Worm (Caenorhabditis elegans) whole organism, young adult: ENCODE data around the gene srw-141.

Experiments
- C06A6.2 ChIP-seq: fragments of 200-800 bp; sonication (Bioruptor generic); conservative IDR thresholded peaks from 2 replicates; pipeline ENCODE4 v1.3.6; 2022; ENCODE audit warnings: missing genetic modification characterization, missing compliant biosample characterization
- F10E7.11 ChIP-seq: sonication (generic microtip); optimal IDR thresholded peaks from 2 replicates; lab custom pipeline; 2017; ENCODE audit warnings: mild to moderate bottlenecking, missing genetic modification characterization, moderate library complexity, missing compliant biosample characterization
- F55B11.4 ChIP-seq: sonication (generic microtip); optimal IDR thresholded peaks from 2 replicates; lab custom pipeline; 2016; ENCODE audit warnings: missing compliant biosample characterization, missing genetic modification characterization, borderline replicate concordance; ENCODE audit not compliant: insufficient read depth
- F57A8.1 ChIP-seq: fragments of 200-800 bp; sonication (Bioruptor generic); optimal IDR thresholded peaks from 2 replicates; lab custom pipeline; 2018; ENCODE audit warnings: mild to moderate bottlenecking, missing genetic modification characterization, moderate library complexity, missing compliant biosample characterization
- K11D2.4 ChIP-seq: fragments of 200-800 bp; sonication (Bioruptor generic); IDR thresholded peaks from 2 replicates; pipeline ENCODE4 v1.3.6; 2022; ENCODE audit warnings: missing genetic modification reagents, missing genetic modification characterization, missing compliant biosample characterization
- T07F8.4 ChIP-seq: sonication (generic microtip); optimal IDR thresholded peaks from 2 replicates; lab custom pipeline; 2016; ENCODE audit warnings: mild to moderate bottlenecking, missing genetic modification characterization, moderate library complexity, missing compliant biosample characterization
- Y53G8AR.9 ChIP-seq: fragments of 200-800 bp; sonication (Bioruptor generic); conservative IDR thresholded peaks from 2 replicates; pipeline ENCODE4 v1.3.6; 2022; ENCODE audit warnings: missing genetic modification reagents, missing genetic modification characterization, missing compliant biosample characterization
- Y67H2A.10 ChIP-seq: fragments of 200-800 bp; sonication (Bioruptor generic); conservative IDR thresholded peaks from 2 replicates; pipeline ENCODE4 v1.3.6; 2022; ENCODE audit warnings: missing genetic modification reagents, missing genetic modification characterization, missing compliant biosample characterization
- Y79H2A.3 ChIP-seq: fragments of 200-800 bp; sonication (Bioruptor generic); conservative IDR thresholded peaks from 2 replicates; pipeline ENCODE4 v1.3.6; 2022; ENCODE audit warnings: missing genetic modification reagents, missing genetic modification characterization, missing compliant biosample characterization
- ZK185.1 ChIP-seq: sonication (generic microtip); optimal IDR thresholded peaks from 2 replicates; lab custom pipeline; 2016; ENCODE audit warnings: mild to moderate bottlenecking, missing genetic modification characterization, missing compliant biosample characterization; ENCODE audit not compliant: poor library complexity, severe bottlenecking
- athp-1 ChIP-seq: sonication (generic microtip); optimal IDR thresholded peaks from 2 replicates; lab custom pipeline; 2017; ENCODE audit warnings: mild to moderate bottlenecking, missing genetic modification characterization, missing compliant biosample characterization
- attf-3 ChIP-seq: fragments of 200-800 bp; sonication (Bioruptor generic); conservative IDR thresholded peaks from 2 replicates; pipeline ENCODE4 v1.3.6; 2022; ENCODE audit warnings: missing genetic modification reagents, missing genetic modification characterization, missing compliant biosample characterization
- attf-5 ChIP-seq: fragments of 200-800 bp; sonication (Bioruptor generic); optimal IDR thresholded peaks from 2 replicates; lab custom pipeline; 2018; ENCODE audit warnings: mild to moderate bottlenecking, missing genetic modification characterization, missing compliant biosample characterization
- bed-1 ChIP-seq: fragments of 200-800 bp; sonication (Bioruptor generic); IDR thresholded peaks from 2 replicates; pipeline ENCODE4 v1.3.6; 2022; ENCODE audit warnings: missing genetic modification reagents, missing genetic modification characterization, missing compliant biosample characterization
- ceh-79 ChIP-seq: sonication (generic microtip); optimal IDR thresholded peaks from 2 replicates; lab custom pipeline; 2017; ENCODE audit warnings: mild to moderate bottlenecking, missing genetic modification characterization, missing compliant biosample characterization
- chd-7 ChIP-seq: sonication (generic microtip); optimal IDR thresholded peaks from 2 replicates; lab custom pipeline; 2016; ENCODE audit warnings: mild to moderate bottlenecking, missing genetic modification characterization, moderate library complexity, missing compliant biosample characterization
- dpl-1 ChIP-seq: fragments of 150-350 bp; optimal IDR thresholded peaks from 2 replicates; lab custom pipeline; 2014; ENCODE audit warnings: missing biosample characterization, missing genetic modification reagents, missing genetic modification characterization
- egl-44 ChIP-seq: fragments of 200-800 bp; sonication (Bioruptor generic); IDR thresholded peaks from 2 replicates; pipeline ENCODE4 v1.3.6; 2022; ENCODE audit warnings: missing genetic modification reagents, missing genetic modification characterization, missing compliant biosample characterization
- hlh-12 ChIP-seq: sonication (generic microtip); optimal IDR thresholded peaks from 2 replicates; lab custom pipeline; 2016; ENCODE audit warnings: missing genetic modification characterization, missing compliant biosample characterization
- hmg-1.2 ChIP-seq: fragments of 200-800 bp; sonication (Bioruptor generic); IDR thresholded peaks from 2 replicates; pipeline ENCODE4 v1.3.6; 2022; ENCODE audit warnings: missing genetic modification reagents, missing genetic modification characterization, missing compliant biosample characterization
- lin-35 ChIP-seq, 3 experiments: fragments of 150-350 bp in 2 of 3; sonication (generic microtip) in 1 of 3; optimal IDR thresholded peaks; 2 replicates each; lab custom pipeline; 2014 to 2018; ENCODE audit warnings: missing biosample characterization in 3 of 3, missing genetic modification characterization in 3 of 3, missing genetic modification reagents in 3 of 3
- lin-54 ChIP-seq: fragments of 200-800 bp; sonication (Bioruptor generic); optimal IDR thresholded peaks from 2 replicates; lab custom pipeline; 2018; ENCODE audit warnings: mild to moderate bottlenecking, missing genetic modification characterization, missing compliant biosample characterization
- nfya-2 ChIP-seq: fragments of 200-800 bp; sonication (Bioruptor generic); IDR thresholded peaks from 2 replicates; pipeline ENCODE4 v1.3.6; 2022; ENCODE audit warnings: missing genetic modification reagents, missing genetic modification characterization, missing compliant biosample characterization
- nfyb-1 ChIP-seq: fragments of 200-800 bp; sonication (Bioruptor generic); IDR thresholded peaks from 2 replicates; pipeline ENCODE4 v1.3.6; 2022; ENCODE audit warnings: missing genetic modification reagents, missing genetic modification characterization, missing compliant biosample characterization
- nhr-120 ChIP-seq: fragments of 200-800 bp; sonication (Bioruptor generic); IDR thresholded peaks from 2 replicates; pipeline ENCODE4 v1.3.6; 2022; ENCODE audit warnings: missing genetic modification characterization, missing compliant biosample characterization
- nhr-179 ChIP-seq: sonication (generic microtip); optimal IDR thresholded peaks from 2 replicates; lab custom pipeline; 2016; ENCODE audit warnings: mild to moderate bottlenecking, missing genetic modification characterization, missing compliant biosample characterization
- rec-8 ChIP-seq, 2 experiments: sonication (generic microtip); optimal IDR thresholded peaks; 2 replicates each; lab custom pipeline; 2016; ENCODE audit warnings: mild to moderate bottlenecking in 2 of 2, missing genetic modification characterization in 2 of 2, missing genetic modification reagents in 2 of 2, missing genotype in 2 of 2, missing biosample characterization in 1 of 2, missing compliant biosample characterization in 1 of 2, moderate library complexity in 1 of 2
- snpc-3.4 ChIP-seq: sonication (generic microtip); optimal IDR thresholded peaks from 2 replicates; lab custom pipeline; 2017; ENCODE audit warnings: missing genetic modification characterization, mild to moderate bottlenecking, missing compliant biosample characterization, antibody characterized with exemption, moderate library complexity, missing genotype, missing genetic modification reagents
- somi-1 ChIP-seq: fragments of 200-800 bp; sonication (Bioruptor generic); optimal IDR thresholded peaks from 2 replicates; lab custom pipeline; 2018; ENCODE audit warnings: mild to moderate bottlenecking, missing genetic modification characterization, missing compliant biosample characterization
- sptf-2 ChIP-seq: fragments of 200-800 bp; sonication (Bioruptor generic); optimal IDR thresholded peaks from 2 replicates; lab custom pipeline; 2018; ENCODE audit warnings: mild to moderate bottlenecking, missing genetic modification characterization, missing compliant biosample characterization
- tbp1 ChIP-seq: fragments of 200-800 bp; sonication (Bioruptor generic); optimal IDR thresholded peaks from 2 replicates; lab custom pipeline; 2018; ENCODE audit warnings: mild to moderate bottlenecking, missing genetic modification characterization, missing compliant biosample characterization
- unc-130 ChIP-seq: sonication (generic microtip); optimal IDR thresholded peaks from 2 replicates; lab custom pipeline; 2016; ENCODE audit warnings: missing genetic modification reagents, missing genetic modification characterization, missing compliant biosample characterization
- unc-62 ChIP-seq: fragments of 150-350 bp; optimal IDR thresholded peaks from 2 replicates; lab custom pipeline; 2014; ENCODE audit warnings: missing biosample characterization, missing genetic modification reagents, missing genetic modification characterization

Gene srw-141

ce11 chrV:2943859-2944258, 5.5 kb upstream of the srw-141 start, which contains the start of gene srw-137:
Gene srw-137, minus strand, starts transcription at chrV:2943959.
- no peak for TF ChIP-seq T07F8.4 (tag; lab: Kevin White, UChicago)
- TF ChIP-seq rec-8 (tag; optimal IDR thresholded peaks at IDR 0.05; lab: Kevin White, UChicago): no peak
- TF ChIP-seq ceh-79: no peak
- TF ChIP-seq hmg-1.2: no peak
- no peak for TF ChIP-seq Y67H2A.10 (GFP tag; lab: Robert Waterston, UW)
- no peak for TF ChIP-seq dpl-1 (GFP tag; lab: Kevin White, UChicago)
- TF ChIP-seq ZK185.1 (tag; lab: Kevin White, UChicago): no peak
- no peak for TF ChIP-seq nhr-120 (GFP tag; lab: Robert Waterston, UW)
- no peak for TF ChIP-seq nfya-2 (GFP tag; lab: Robert Waterston, UW)
- TF ChIP-seq nfyb-1: no peak
- TF ChIP-seq F10E7.11 (tag; lab: Kevin White, UChicago): no peak

- no peak for TF ChIP-seq attf-5 (GFP tag; lab: Kevin White, UChicago)
- no peak for TF ChIP-seq nfyb-1
- no peak for TF ChIP-seq K11D2.4
- TF ChIP-seq F57A8.1: no peak
- no peak for TF ChIP-seq unc-62 (GFP tag; lab: Kevin White, UChicago)
- no peak for TF ChIP-seq nhr-179 (tag; lab: Kevin White, UChicago)
- TF ChIP-seq tbp1 (GFP tag; lab: Kevin White, UChicago): no peak
- no peak for TF ChIP-seq unc-130 (GFP tag; lab: Kevin White, UChicago)
- TF ChIP-seq bed-1 (GFP tag; lab: Robert Waterston, UW): no peak
- TF ChIP-seq athp-1 (tag; lab: Kevin White, UChicago): no peak
- no peak for TF ChIP-seq lin-35 (GFP tag; optimal IDR thresholded peaks at IDR 0.05; lab: Kevin White, UChicago)
- no peak for TF ChIP-seq sptf-2 (GFP tag; lab: Kevin White, UChicago)
- no peak for TF ChIP-seq hmg-1.2
- no peak for TF ChIP-seq somi-1
- TF ChIP-seq Y67H2A.10 (GFP tag; lab: Robert Waterston, UW): no peak
- no peak for TF ChIP-seq snpc-3.4
- no peak for TF ChIP-seq C06A6.2 (GFP tag; lab: Robert Waterston, UW)
Measured at ce11 chrV:2942247-2942646, 3.9 kb upstream of the srw-141 start.

DNA sequence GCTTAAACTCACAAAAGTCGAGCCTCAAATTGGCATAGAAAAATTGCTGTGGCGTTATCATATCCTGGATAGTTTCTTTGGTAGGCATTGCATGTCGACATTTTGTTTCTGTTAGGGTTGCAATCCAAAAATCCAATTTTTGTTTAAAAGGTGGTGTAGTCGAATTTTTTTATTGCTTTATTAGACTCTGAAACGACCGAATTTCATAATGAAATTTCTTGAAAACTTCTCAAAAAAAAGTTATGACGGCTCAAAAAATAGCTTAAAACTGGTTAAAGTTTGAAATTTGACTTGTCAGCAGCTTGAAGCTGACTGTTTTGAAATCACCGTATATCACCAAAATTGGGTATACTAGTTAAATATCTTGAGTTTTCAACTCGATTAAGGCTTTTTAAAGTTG, 3.0 kb upstream of the srw-141 start, which contains the start of gene srw-143:
TSS of gene srw-143 (minus strand) at position 101 of the 400 bp plus-strand sequence.
- TF ChIP-seq nfyb-1 (no peak), egl-44 (GFP tag; lab: Robert Waterston, UW) (no peak), Y53G8AR.9 (no peak), snpc-3.4 (no peak)

DNA sequence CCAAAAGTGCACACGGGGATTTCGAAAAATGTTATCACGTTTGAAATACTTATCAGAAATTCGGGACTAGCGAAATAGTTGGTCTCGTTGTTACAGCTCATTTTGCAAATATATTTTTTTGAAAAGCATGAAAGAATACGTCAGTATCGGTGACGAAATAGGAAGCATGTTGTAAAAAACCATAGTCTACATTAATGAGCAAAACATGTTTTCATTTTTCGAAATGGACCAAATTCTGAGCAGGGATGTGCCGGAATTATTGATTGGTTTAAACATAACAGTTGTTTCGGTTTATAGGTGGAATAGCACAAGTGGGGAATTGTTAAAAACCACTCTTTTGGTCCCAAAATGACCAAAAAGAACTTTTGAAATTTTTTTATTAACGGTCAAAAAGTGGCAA, 4.3 kb downstream of the srw-141 start, which contains the start of gene srh-247:
TSS of gene srh-247 (minus strand) at position 101 of the 400 bp plus-strand sequence.
- no peak for TF ChIP-seq Y79H2A.3 (GFP tag; lab: Robert Waterston, UW)
- TF ChIP-seq attf-3 (GFP tag; lab: Robert Waterston, UW): no peak
- TF ChIP-seq F55B11.4 (tag; lab: Kevin White, UChicago): no peak
- TF ChIP-seq lin-54 (GFP tag; lab: Kevin White, UChicago): no peak
- no peak for TF ChIP-seq ZK185.1 (tag; lab: Kevin White, UChicago)
- no peak for TF ChIP-seq chd-7 (tag; lab: Kevin White, UChicago)
- no peak for TF ChIP-seq Y67H2A.10 (GFP tag; lab: Robert Waterston, UW)
- no peak for TF ChIP-seq hlh-12 (tag; lab: Kevin White, UChicago)
- TF ChIP-seq, all 124 proteins: peak for 0
